Fruit fly (Drosophila melanogaster) whole organism, embryonic: ENCODE data around the gene CG13912.

ENCODE experiments used
- Asciz ChIP-seq: fragments of 200-800 bp; sonication (Bioruptor generic); optimal IDR thresholded peaks from 2 replicates; lab custom pipeline; 2017; ENCODE audit warnings: missing biosample characterization, mild to moderate bottlenecking, missing genetic modification characterization, missing genetic modification reagents
- Atf6 ChIP-seq: fragments of 200-800 bp; sonication (Bioruptor generic); IDR thresholded peaks from 2 replicates; pipeline ENCODE4 v1.3.6; 2022; ENCODE audit warnings: missing biosample characterization, missing genetic modification characterization
- BEAF-32 ChIP-seq: fragments of 200-800 bp; sonication (Bioruptor generic); optimal IDR thresholded peaks from 3 replicates; lab custom pipeline; 2017; ENCODE audit warnings: missing biosample characterization, missing genetic modification characterization, mild to moderate bottlenecking, moderate library complexity, missing genetic modification reagents
- CG10267 ChIP-seq: fragments of 200-800 bp; sonication (Bioruptor generic); optimal IDR thresholded peaks from 2 replicates; lab custom pipeline; 2018; ENCODE audit warnings: missing biosample characterization, mild to moderate bottlenecking, missing genetic modification characterization, moderate library complexity
- CG10321 ChIP-seq: fragments of 200-800 bp; sonication (Bioruptor generic); IDR thresholded peaks from 2 replicates; pipeline ENCODE4 v1.3.6; 2022; ENCODE audit warnings: missing biosample characterization, missing genetic modification characterization
- CG10654 ChIP-seq: fragments of 200-800 bp; sonication (Bioruptor generic); optimal IDR thresholded peaks from 2 replicates; lab custom pipeline; 2016; ENCODE audit warnings: missing biosample characterization, missing genetic modification characterization
- CG12104 ChIP-seq: fragments of 200-800 bp; sonication (Bioruptor generic); optimal IDR thresholded peaks from 3 replicates; lab custom pipeline; 2016; ENCODE audit warnings: missing biosample characterization, missing genetic modification characterization
- CG14050 ChIP-seq: fragments of 200-800 bp; sonication (Bioruptor generic); IDR thresholded peaks from 3 replicates; pipeline ENCODE4 v1.3.6; 2022; ENCODE audit warnings: missing biosample characterization, missing genetic modification characterization
- CG14860 ChIP-seq: fragments of 200-800 bp; sonication (Bioruptor generic); IDR thresholded peaks from 3 replicates; pipeline ENCODE4 v1.3.6; 2022; ENCODE audit warnings: missing biosample characterization, missing genetic modification characterization; ENCODE audit not compliant: partially characterized antibody
- CG15011 ChIP-seq: fragments of 200-800 bp; sonication (Bioruptor generic); optimal IDR thresholded peaks from 3 replicates; lab custom pipeline; 2018; ENCODE audit warnings: missing biosample characterization, mild to moderate bottlenecking, missing genetic modification characterization
- CG30431 ChIP-seq: fragments of 200-800 bp; sonication (Bioruptor generic); optimal IDR thresholded peaks from 2 replicates; lab custom pipeline; 2017; ENCODE audit warnings: missing biosample characterization, missing genetic modification characterization
- CG31224 ChIP-seq: fragments of 200-800 bp; sonication (Bioruptor generic); IDR thresholded peaks from 2 replicates; pipeline ENCODE4 v1.3.6; 2022; ENCODE audit warnings: missing biosample characterization, missing genetic modification characterization
- CG3163 ChIP-seq: fragments of 200-800 bp; sonication (Bioruptor generic); optimal IDR thresholded peaks from 3 replicates; lab custom pipeline; 2016; ENCODE audit warnings: missing biosample characterization, missing genetic modification characterization
- CG7271 ChIP-seq: fragments of 200-800 bp; sonication (Bioruptor generic); optimal IDR thresholded peaks from 2 replicates; lab custom pipeline; 2018; ENCODE audit warnings: missing biosample characterization, mild to moderate bottlenecking, missing genetic modification characterization, moderate library complexity
- CG9817 ChIP-seq: fragments of 200-800 bp; sonication (Bioruptor generic); optimal IDR thresholded peaks from 2 replicates; lab custom pipeline; 2018; ENCODE audit warnings: missing biosample characterization, mild to moderate bottlenecking, missing genetic modification characterization, moderate library complexity
- Camta ChIP-seq: fragments of 200-800 bp; sonication (Bioruptor generic); optimal IDR thresholded peaks from 2 replicates; lab custom pipeline; 2016; ENCODE audit warnings: missing biosample characterization, missing genetic modification characterization
- CrebB ChIP-seq: fragments of 200-800 bp; sonication (Bioruptor generic); optimal IDR thresholded peaks from 3 replicates; lab custom pipeline; 2018; ENCODE audit warnings: missing biosample characterization, mild to moderate bottlenecking, missing genetic modification characterization
- D19A ChIP-seq: fragments of 200-800 bp; optimal IDR thresholded peaks from 3 replicates; lab custom pipeline; 2019; ENCODE audit warnings: missing biosample characterization, mild to moderate bottlenecking, missing genetic modification characterization, moderate library complexity
- Dek ChIP-seq: fragments of 200-800 bp; sonication (Bioruptor generic); optimal IDR thresholded peaks from 3 replicates; lab custom pipeline; 2019; ENCODE audit warnings: missing biosample characterization, mild to moderate bottlenecking, missing genetic modification characterization, moderate library complexity
- Hmr ChIP-seq: fragments of 200-800 bp; sonication (Bioruptor generic); optimal IDR thresholded peaks from 3 replicates; lab custom pipeline; 2017; ENCODE audit warnings: mild to moderate bottlenecking, missing biosample characterization, missing genetic modification reagents, missing genetic modification characterization
- Hmx ChIP-seq: fragments of 200-800 bp; sonication (Bioruptor generic); optimal IDR thresholded peaks from 2 replicates; lab custom pipeline; 2016; ENCODE audit warnings: missing biosample characterization, missing genetic modification characterization
- Hr3 ChIP-seq: fragments of 200-800 bp; sonication (Bioruptor generic); optimal IDR thresholded peaks from 3 replicates; lab custom pipeline; 2016; ENCODE audit warnings: missing biosample characterization, missing genetic modification characterization
- Hr78 ChIP-seq, 2 experiments: fragments of 200-800 bp in 1 of 2; fragments of >200 bp in 1 of 2; sonication (Bioruptor generic) in 1 of 2; optimal IDR thresholded peaks; 2 replicates each; lab custom pipeline; 2017 to 2019; ENCODE audit warnings: missing biosample characterization in 2 of 2, missing genetic modification characterization in 2 of 2, mild to moderate bottlenecking in 1 of 2, moderate library complexity in 1 of 2
- Neu2 ChIP-seq: fragments of 200-800 bp; sonication (Bioruptor generic); optimal IDR thresholded peaks from 3 replicates; lab custom pipeline; 2016; ENCODE audit warnings: missing biosample characterization, missing genetic modification characterization, borderline replicate concordance
- Ravus ChIP-seq: fragments of 200-800 bp; sonication (Bioruptor generic); IDR thresholded peaks from 2 replicates; pipeline ENCODE4 v1.3.6; 2022; ENCODE audit warnings: missing biosample characterization, missing genetic modification characterization
- Xbp1 ChIP-seq: fragments of 200-800 bp; sonication (Bioruptor generic); optimal IDR thresholded peaks from 3 replicates; lab custom pipeline; 2016; ENCODE audit warnings: missing biosample characterization, mild to moderate bottlenecking, missing genetic modification characterization
- abd-A ChIP-seq: fragments of 200-800 bp; sonication (Bioruptor generic); optimal IDR thresholded peaks from 3 replicates; lab custom pipeline; 2019; ENCODE audit warnings: missing biosample characterization, mild to moderate bottlenecking, missing genetic modification characterization, moderate library complexity
- ase ChIP-seq: fragments of 200-800 bp; sonication (Bioruptor generic); IDR thresholded peaks from 3 replicates; pipeline ENCODE4 v1.3.6; 2022; ENCODE audit warnings: missing biosample characterization, missing genetic modification characterization
- ci ChIP-seq: fragments of 200-800 bp; sonication (Bioruptor generic); IDR thresholded peaks from 3 replicates; pipeline ENCODE4 v1.3.6; 2022; ENCODE audit warnings: missing biosample characterization, missing genetic modification characterization
- crp ChIP-seq, 2 experiments: fragments of 200-800 bp; sonication (Bioruptor generic); optimal IDR thresholded peaks; 2 replicates in 1 of 2; 3 replicates in 1 of 2; lab custom pipeline; 2017; ENCODE audit warnings: missing biosample characterization in 2 of 2, missing genetic modification characterization in 2 of 2, mild to moderate bottlenecking in 1 of 2, moderate library complexity in 1 of 2
- dimm ChIP-seq: fragments of 200-800 bp; sonication (Bioruptor generic); IDR thresholded peaks from 2 replicates; pipeline ENCODE4 v1.3.6; 2022; ENCODE audit warnings: missing biosample characterization, missing genetic modification characterization
- gem ChIP-seq: fragments of 200-800 bp; sonication (Bioruptor generic); optimal IDR thresholded peaks from 2 replicates; lab custom pipeline; 2019; ENCODE audit warnings: missing biosample characterization, mild to moderate bottlenecking, missing genetic modification characterization, moderate library complexity
- insv ChIP-seq, 2 experiments: fragments of 200-800 bp; sonication (Bioruptor generic); optimal IDR thresholded peaks; 3 replicates each; lab custom pipeline; 2016 to 2018; ENCODE audit warnings: missing biosample characterization in 2 of 2, missing genetic modification characterization in 2 of 2
- kah ChIP-seq: fragments of 200-800 bp; sonication (Bioruptor generic); optimal IDR thresholded peaks from 2 replicates; lab custom pipeline; 2018; ENCODE audit warnings: missing biosample characterization, mild to moderate bottlenecking, missing genetic modification characterization
- lmd ChIP-seq: fragments of 200-800 bp; sonication (Bioruptor generic); IDR thresholded peaks from 2 replicates; pipeline ENCODE4 v1.3.6; 2022; ENCODE audit warnings: missing biosample characterization, missing genetic modification characterization
- nau ChIP-seq: fragments of 200-800 bp; sonication (Bioruptor generic); optimal IDR thresholded peaks from 3 replicates; lab custom pipeline; 2017; ENCODE audit warnings: missing biosample characterization, mild to moderate bottlenecking, missing genetic modification characterization, missing genetic modification reagents
- nerfin-2 ChIP-seq: fragments of 200-800 bp; sonication (Bioruptor generic); IDR thresholded peaks from 2 replicates; pipeline ENCODE4 v1.3.6; 2022; ENCODE audit warnings: missing biosample characterization, missing genetic modification characterization; ENCODE audit not compliant: partially characterized antibody
- p53 ChIP-seq: fragments of 200-800 bp; sonication (Bioruptor generic); optimal IDR thresholded peaks from 2 replicates; lab custom pipeline; 2016; ENCODE audit warnings: missing biosample characterization, missing genetic modification characterization
- prd ChIP-seq, 3 experiments: fragments of >200 bp in 2 of 3; fragments of 200-800 bp in 1 of 3; sonication (Bioruptor generic) in 1 of 3; optimal IDR thresholded peaks in 2 of 3; IDR thresholded peaks in 1 of 3; 2 replicates in 2 of 3; 3 replicates in 1 of 3; pipeline versions ENCODE4 v1.3.6 to Lab custom; 2017 to 2022; ENCODE audit warnings: missing biosample characterization in 1 of 3, missing genetic modification characterization in 1 of 3
- pum ChIP-seq: fragments of 200-800 bp; sonication (Bioruptor generic); optimal IDR thresholded peaks from 2 replicates; lab custom pipeline; 2016; ENCODE audit warnings: missing biosample characterization, missing genetic modification characterization
- salm ChIP-seq: fragments of 200-800 bp; sonication (Bioruptor generic); optimal IDR thresholded peaks from 2 replicates; lab custom pipeline; 2018; ENCODE audit warnings: missing biosample characterization, mild to moderate bottlenecking, missing genetic modification characterization
- sc ChIP-seq, 3 experiments: fragments of >200 bp in 2 of 3; fragments of 200-800 bp in 1 of 3; sonication (Bioruptor generic) in 1 of 3; optimal IDR thresholded peaks; 2 replicates in 2 of 3; 3 replicates in 1 of 3; lab custom pipeline; 2017; ENCODE audit warnings: mild to moderate bottlenecking in 1 of 3, missing biosample characterization in 1 of 3, missing genetic modification characterization in 1 of 3, missing genetic modification reagents in 1 of 3
- schlank ChIP-seq: fragments of 200-800 bp; sonication (Bioruptor generic); optimal IDR thresholded peaks from 2 replicates; lab custom pipeline; 2018; ENCODE audit warnings: missing biosample characterization, mild to moderate bottlenecking, missing genetic modification characterization
- stc ChIP-seq: fragments of 200-800 bp; sonication (Bioruptor generic); IDR thresholded peaks from 2 replicates; pipeline ENCODE4 v1.3.6; 2022; ENCODE audit warnings: missing biosample characterization, missing genetic modification characterization
- tin ChIP-seq: fragments of 200-800 bp; sonication (Bioruptor generic); optimal IDR thresholded peaks from 3 replicates; lab custom pipeline; 2016; ENCODE audit warnings: missing biosample characterization, missing genetic modification characterization
- zf30C ChIP-seq: fragments of 200-800 bp; sonication (Bioruptor generic); optimal IDR thresholded peaks from 3 replicates; lab custom pipeline; 2018; ENCODE audit warnings: missing biosample characterization, mild to moderate bottlenecking, missing genetic modification characterization

Gene CG13912

DNA sequence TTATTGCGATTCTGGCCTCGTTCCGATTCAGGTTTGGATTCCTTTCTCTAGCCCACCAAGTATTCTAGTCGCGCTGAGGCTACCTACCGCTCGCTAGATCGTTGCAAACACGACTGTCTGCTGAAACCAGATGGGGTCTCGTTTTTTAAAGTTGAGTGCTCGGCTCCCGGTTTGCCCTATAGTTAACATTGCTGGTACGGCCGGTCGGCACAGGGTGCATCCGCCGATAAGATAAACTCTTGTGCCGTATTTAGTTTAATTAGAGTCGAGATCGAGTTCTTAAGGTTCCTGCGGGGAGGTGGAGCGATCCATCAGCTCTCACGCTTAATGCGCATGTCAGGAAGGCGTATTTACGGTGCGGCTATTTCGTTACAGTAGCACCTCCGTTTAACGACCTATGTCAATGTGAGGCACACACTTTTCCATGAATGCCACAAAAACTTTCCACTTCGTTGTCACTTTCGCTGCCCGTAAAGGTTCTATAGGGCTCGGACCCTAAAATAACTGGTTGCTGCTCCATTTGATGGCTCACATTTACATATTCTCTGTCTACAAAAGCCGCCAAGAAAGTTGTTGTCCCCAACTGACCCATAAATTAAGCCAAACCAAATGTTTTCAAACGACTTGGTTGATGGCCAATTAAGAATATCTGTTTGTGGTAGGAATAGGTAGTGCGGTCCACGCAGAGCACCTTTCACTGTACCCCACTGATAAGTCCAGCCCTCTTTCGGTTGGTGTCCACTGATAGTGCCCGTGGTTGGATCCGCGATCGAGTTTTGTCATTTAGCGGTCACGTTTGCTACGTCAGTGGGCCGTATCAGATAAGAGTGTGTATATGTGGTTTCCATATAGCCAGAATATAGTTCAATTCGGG lies 15.5 kb downstream of the CG13912 start, which contains the start of gene CG9119 (continued):
- TF ChIP-seq Ravus = 0 out of 2 replicates have a peak, but pooled peaks have one; percentile 1
- no peak for TF ChIP-seq salm (tag; lab: Kevin White, UChicago)
- TF ChIP-seq CG10267 (tag; lab: Kevin White, UChicago) = peak; percentile 25
- TF ChIP-seq CG9817 (tag; lab: Kevin White, UChicago) = peak; percentile 44
- TF ChIP-seq lmd (GFP tag; lab: Robert Waterston, UW) = peak; percentile 70
- TF ChIP-seq Camta (GFP tag; lab: Kevin White, UChicago) = peak; percentile 56
- peak; percentile 51 for TF ChIP-seq pum
- peak in 1 of 2 experiments; percentile 78 for TF ChIP-seq Hr78 (GFP tag; optimal IDR thresholded peaks at IDR 0.05; lab: Kevin White, UChicago)
- peak; percentile 74 for TF ChIP-seq Atf6 (GFP tag; lab: Robert Waterston, UW)
- TF ChIP-seq CG14860 = no peak
- peak; percentile 11 for TF ChIP-seq Asciz
- 0 out of 3 replicates have a peak, but pooled peaks have one; percentile 11 for TF ChIP-seq ase
- peak; percentile 65 for TF ChIP-seq Dek (tag; lab: Kevin White, UChicago)
- no peak for TF ChIP-seq BEAF-32
- peak; percentile 59 for TF ChIP-seq Xbp1 (GFP tag; lab: Kevin White, UChicago)
- no peak for TF ChIP-seq zf30C (GFP tag; lab: Kevin White, UChicago)
- no peak for TF ChIP-seq crp (GFP tag; optimal IDR thresholded peaks at IDR 0.05; lab: Kevin White, UChicago)
- TF ChIP-seq nerfin-2 (GFP tag; lab: Robert Waterston, UW) = no peak
- no peak for TF ChIP-seq kah (GFP tag; lab: Kevin White, UChicago)
- no peak for TF ChIP-seq insv (GFP tag; optimal IDR thresholded peaks at IDR 0.05; lab: Kevin White, UChicago)
- no peak for TF ChIP-seq CG7271 (tag; lab: Kevin White, UChicago)
- no peak for TF ChIP-seq prd (optimal IDR thresholded peaks at IDR 0.05; lab: Kevin White, UChicago)
- TF ChIP-seq prd (GFP tag; IDR thresholded peaks at IDR 0.05; lab: Robert Waterston, UW) = peak; percentile 70; the same call in 2 of the 3 replicates
- TF ChIP-seq Hmx (GFP tag; lab: Kevin White, UChicago) = peak; percentile 15
- TF ChIP-seq D19A (tag; lab: Kevin White, UChicago) = peak; percentile 56
- TF ChIP-seq stc (GFP tag; lab: Robert Waterston, UW) = no peak
- 0 out of 2 replicates have a peak, but pooled peaks have one; percentile 13 for TF ChIP-seq CG31224 (GFP tag; lab: Robert Waterston, UW)
- TF ChIP-seq CG12104 = peak; percentile 24
- TF ChIP-seq CG14050 (GFP tag; lab: Robert Waterston, UW) = peak; percentile 21; the same call in 1 of the 3 replicates
- TF ChIP-seq Neu2 = no peak
- TF ChIP-seq CG10654 (GFP tag; lab: Kevin White, UChicago) = peak; percentile 26
- peak; percentile 20 for TF ChIP-seq CG3163 (GFP tag; lab: Kevin White, UChicago)
- peak; percentile 13 for TF ChIP-seq tin (GFP tag; lab: Kevin White, UChicago)
- TF ChIP-seq Hmr = peak; percentile 78
- peak; percentile 66 for TF ChIP-seq CG15011 (GFP tag; lab: Kevin White, UChicago)
- TF ChIP-seq schlank (tag; lab: Kevin White, UChicago) = peak; percentile 60
- TF ChIP-seq CrebB (tag; lab: Kevin White, UChicago) = no peak
- TF ChIP-seq p53 (GFP tag; lab: Kevin White, UChicago) = peak; percentile 11
- peak; percentile 57 for TF ChIP-seq Hr3 (GFP tag; lab: Kevin White, UChicago)
- TF ChIP-seq CG10321 (GFP tag; lab: Robert Waterston, UW) = no peak
- TF ChIP-seq ci (GFP tag; lab: Robert Waterston, UW) = no peak
- TF ChIP-seq nau (GFP tag; lab: Kevin White, UChicago) = peak; percentile 51
- peak; percentile 89 for TF ChIP-seq abd-A (tag; lab: Kevin White, UChicago)
- peak; percentile 74 for TF ChIP-seq gem (tag; lab: Kevin White, UChicago)
- TF ChIP-seq sc (optimal IDR thresholded peaks at IDR 0.05; lab: Kevin White, UChicago) = no peak
- TF ChIP-seq sc (GFP tag; optimal IDR thresholded peaks at IDR 0.05; lab: Kevin White, UChicago) = peak; percentile 32
- no peak for TF ChIP-seq dimm (GFP tag; lab: Robert Waterston, UW)
- peak; percentile 49 for TF ChIP-seq CG30431
